Worm (Caenorhabditis elegans) whole organism, L2 larva: ENCODE data around the gene R144.12.
A peak's percentile ranks its signal among the peaks of the same experiment; 100 is the strongest.
"Not testable (repeated sequence)": the region's sequence is repeated elsewhere in the genome, so short reads cannot be mapped to it uniquely, and the experiment has no call there.

ENCODE experiments used
- alr-1 ChIP-seq: fragments of 150-350 bp; optimal IDR thresholded peaks from 2 replicates; lab custom pipeline; 2014; ENCODE audit warnings: missing biosample characterization, missing genetic modification characterization
- blmp-1 ChIP-seq: sonication (generic microtip); optimal IDR thresholded peaks from 2 replicates; lab custom pipeline; 2017; ENCODE audit warnings: missing genetic modification characterization, mild to moderate bottlenecking, missing compliant biosample characterization, antibody characterized with exemption, moderate library complexity; ENCODE audit not compliant: insufficient read depth
- ceh-82 ChIP-seq: fragments of 150-350 bp; optimal IDR thresholded peaks from 2 replicates; lab custom pipeline; 2014; ENCODE audit warnings: missing biosample characterization, missing genetic modification characterization
- dmd-4 ChIP-seq: sonication (generic microtip); optimal IDR thresholded peaks from 2 replicates; lab custom pipeline; 2017; ENCODE audit warnings: missing biosample characterization, missing genetic modification characterization
- lsy-2 ChIP-seq, 2 experiments: fragments of 150-350 bp in 1 of 2; sonication (generic microtip) in 1 of 2; optimal IDR thresholded peaks; 2 replicates each; lab custom pipeline; 2014 to 2017; ENCODE audit warnings: missing biosample characterization in 2 of 2, missing genetic modification characterization in 2 of 2
- nhr-21 ChIP-seq: fragments of 150-350 bp; optimal IDR thresholded peaks from 2 replicates; lab custom pipeline; 2014; ENCODE audit warnings: missing biosample characterization, missing genetic modification characterization
- nhr-23 ChIP-seq: fragments of 150-350 bp; optimal IDR thresholded peaks from 2 replicates; lab custom pipeline; 2014; ENCODE audit warnings: missing biosample characterization, missing genetic modification reagents, missing genetic modification characterization
- nhr-237 ChIP-seq: fragments of 150-350 bp; optimal IDR thresholded peaks from 2 replicates; lab custom pipeline; 2014; ENCODE audit warnings: missing biosample characterization, missing genetic modification characterization
- nhr-25 ChIP-seq: fragments of 150-350 bp; sonication (generic microtip); optimal IDR thresholded peaks from 3 replicates; lab custom pipeline; 2014; ENCODE audit warnings: missing biosample characterization, missing genetic modification characterization

DNA sequence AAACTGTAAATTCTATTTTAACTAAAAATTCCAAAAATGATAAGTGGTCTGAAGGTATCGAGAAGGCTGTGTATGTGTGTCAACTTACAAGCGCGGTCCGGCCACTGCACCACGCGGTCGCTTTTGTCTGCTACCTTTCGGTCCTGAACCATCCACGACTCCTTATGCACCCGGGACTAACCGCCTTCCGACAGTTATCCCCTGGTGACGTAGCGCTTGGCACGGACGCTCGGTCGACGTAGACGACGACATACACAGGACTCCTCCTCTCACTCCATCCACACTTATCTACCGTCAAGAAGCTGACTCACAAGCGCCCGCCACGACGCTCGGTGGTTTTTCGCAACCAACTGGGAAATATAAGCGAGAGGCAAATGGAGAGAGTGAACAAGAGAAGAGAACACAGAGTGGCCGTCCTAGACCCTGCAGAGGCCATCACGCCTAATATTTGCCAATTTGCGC lies 24.6 kb upstream of the R144.12 start:
- TF ChIP-seq dmd-4 (tag; lab: Kevin White, UChicago); nhr-237 (tag; lab: Kevin White, UChicago); nhr-23 (tag; lab: Kevin White, UChicago); alr-1; ceh-82 (tag; lab: Kevin White, UChicago); blmp-1 (tag; lab: Kevin White, UChicago): not testable (repeated sequence)
- TF ChIP-seq lsy-2 (tag; optimal IDR thresholded peaks at IDR 0.05; lab: Kevin White, UChicago), result peak; percentile 66 to 72
- peak; percentile 50 for TF ChIP-seq nhr-25
- TF ChIP-seq nhr-21 (tag; lab: Kevin White, UChicago), result peak; percentile 77
